Worm (Caenorhabditis elegans): ENCODE results near the gene F46G11.6.

Gene F46G11.6

DNA sequence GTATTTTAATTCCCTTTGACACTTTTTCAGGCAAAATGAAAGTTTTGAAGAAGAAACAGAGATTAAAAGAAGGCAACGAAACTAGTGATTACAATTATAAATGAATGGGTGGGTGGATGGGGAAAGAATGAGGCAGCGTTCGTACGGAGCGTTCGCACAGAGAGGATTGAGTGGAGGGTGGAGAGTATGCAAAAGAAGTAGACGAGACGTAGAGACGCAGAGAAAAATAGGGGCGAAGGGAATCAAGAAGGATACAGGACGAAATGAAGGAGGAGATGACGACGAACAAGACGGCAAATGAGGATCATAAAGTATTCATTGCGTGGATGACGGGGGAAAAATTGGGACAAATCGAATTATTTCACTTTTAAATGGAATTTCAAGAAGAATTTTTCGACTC lies 21.6 kb upstream of the F46G11.6 start (continued):
- TF ChIP-seq nfya-1 (tag; optimal IDR thresholded peaks at IDR 0.05) (peak; percentile 44), ceh-30 (tag; optimal IDR thresholded peaks at IDR 0.05) (no peak), ceh-48 (tag; optimal IDR thresholded peaks at IDR 0.05) (no peak), hlh-6 (tag; optimal IDR thresholded peaks at IDR 0.05) (peak; percentile 29), ceh-19 (GFP tag; optimal IDR thresholded peaks at IDR 0.05) (no peak), ets-4 (tag; optimal IDR thresholded peaks at IDR 0.05) (no peak), elt-4 (tag; optimal IDR thresholded peaks at IDR 0.05) (no peak), ztf-16 (tag; optimal IDR thresholded peaks at IDR 0.05) (no peak), pros-1 (tag; optimal IDR thresholded peaks at IDR 0.05) (no peak), ceh-14 (tag; optimal IDR thresholded peaks at IDR 0.05) (no peak), tbx-7 (tag; optimal IDR thresholded peaks at IDR 0.05) (no peak), T23F11.4 (GFP tag; optimal IDR thresholded peaks at IDR 0.05) (no peak), nhr-11 (tag; optimal IDR thresholded peaks at IDR 0.05) (no peak), sdc-2 (tag; optimal IDR thresholded peaks at IDR 0.05) (peak; percentile 43), ceh-6 (GFP tag; optimal IDR thresholded peaks at IDR 0.05) (no peak), K02D7.2 (tag; optimal IDR thresholded peaks at IDR 0.05) (no peak), unc-42 (tag; optimal IDR thresholded peaks at IDR 0.05) (peak; percentile 23), rnt-1 (tag; optimal IDR thresholded peaks at IDR 0.05) (no peak), dve-1 (tag; optimal IDR thresholded peaks at IDR 0.05) (no peak), syd-9 (tag; optimal IDR thresholded peaks at IDR 0.05) (no peak), tbx-2 (tag; optimal IDR thresholded peaks at IDR 0.05) (peak; percentile 42), ceh-9 (tag; optimal IDR thresholded peaks at IDR 0.05) (no peak), ceh-34 (tag; optimal IDR thresholded peaks at IDR 0.05) (no peak), zip-5 (tag; optimal IDR thresholded peaks at IDR 0.05) (no peak), fkh-6 (tag; optimal IDR thresholded peaks at IDR 0.05) (no peak), hlh-13 (GFP tag; optimal IDR thresholded peaks at IDR 0.05) (no peak), npax-4 (tag; optimal IDR thresholded peaks at IDR 0.05) (no peak), hlh-8 (tag; optimal IDR thresholded peaks at IDR 0.05) (no peak), ama-1 (optimal IDR thresholded peaks at IDR 0.05) (no peak), lin-11 (tag; optimal IDR thresholded peaks at IDR 0.05) (no peak), ceh-24 (tag; optimal IDR thresholded peaks at IDR 0.05) (no peak), pat-9 (tag; optimal IDR thresholded peaks at IDR 0.05) (no peak)

DNA sequence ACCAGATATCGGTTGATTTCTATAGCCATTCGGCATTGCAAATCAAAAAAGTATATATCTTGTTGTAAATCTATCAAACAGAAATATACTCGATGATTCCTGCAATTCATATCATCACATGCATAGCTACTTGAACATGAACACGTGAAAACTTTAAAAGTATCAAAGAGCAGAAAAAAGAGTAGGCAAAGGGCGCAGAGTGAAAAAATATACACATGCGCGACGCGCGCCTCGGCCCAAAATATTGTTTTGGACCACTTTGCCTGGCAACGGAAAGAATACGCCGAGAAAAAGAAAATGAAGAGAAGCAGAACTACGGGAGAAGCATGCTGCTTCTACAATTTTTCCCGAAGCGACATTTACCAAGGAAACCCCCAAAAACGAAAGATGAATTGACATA lies 15.6 kb upstream of the F46G11.6 start, which contains the start of gene C54H2.4:
Gene C54H2.4, minus strand, starts transcription at position 101 of the 400 bp plus-strand sequence.
- TF ChIP-seq lin-11 (tag; optimal IDR thresholded peaks at IDR 0.05) = no peak
- no peak for TF ChIP-seq unc-55 (GFP tag; optimal IDR thresholded peaks at IDR 0.05)
- no peak for TF ChIP-seq eyg-1 (tag; optimal IDR thresholded peaks at IDR 0.05)
- no peak for TF ChIP-seq tbx-7 (tag; optimal IDR thresholded peaks at IDR 0.05)
- no peak for TF ChIP-seq ets-4 (tag; optimal IDR thresholded peaks at IDR 0.05)
- TF ChIP-seq unc-3 (GFP tag; conservative IDR thresholded peaks at IDR 0.05) = no peak
- TF ChIP-seq unc-3 (tag; optimal IDR thresholded peaks at IDR 0.05) = no peak
- TF ChIP-seq mec-3 (tag; optimal IDR thresholded peaks at IDR 0.05; ENCODE audit: borderline replicate concordance) = no peak
- TF ChIP-seq ceh-48 (tag; optimal IDR thresholded peaks at IDR 0.05) = no peak
- TF ChIP-seq K02D7.2 (tag; optimal IDR thresholded peaks at IDR 0.05) = no peak
- no peak for TF ChIP-seq unc-86 (tag; optimal IDR thresholded peaks at IDR 0.05)
- no peak for TF ChIP-seq nhr-11 (tag; optimal IDR thresholded peaks at IDR 0.05)
- no peak for TF ChIP-seq elt-4 (tag; optimal IDR thresholded peaks at IDR 0.05)

DNA sequence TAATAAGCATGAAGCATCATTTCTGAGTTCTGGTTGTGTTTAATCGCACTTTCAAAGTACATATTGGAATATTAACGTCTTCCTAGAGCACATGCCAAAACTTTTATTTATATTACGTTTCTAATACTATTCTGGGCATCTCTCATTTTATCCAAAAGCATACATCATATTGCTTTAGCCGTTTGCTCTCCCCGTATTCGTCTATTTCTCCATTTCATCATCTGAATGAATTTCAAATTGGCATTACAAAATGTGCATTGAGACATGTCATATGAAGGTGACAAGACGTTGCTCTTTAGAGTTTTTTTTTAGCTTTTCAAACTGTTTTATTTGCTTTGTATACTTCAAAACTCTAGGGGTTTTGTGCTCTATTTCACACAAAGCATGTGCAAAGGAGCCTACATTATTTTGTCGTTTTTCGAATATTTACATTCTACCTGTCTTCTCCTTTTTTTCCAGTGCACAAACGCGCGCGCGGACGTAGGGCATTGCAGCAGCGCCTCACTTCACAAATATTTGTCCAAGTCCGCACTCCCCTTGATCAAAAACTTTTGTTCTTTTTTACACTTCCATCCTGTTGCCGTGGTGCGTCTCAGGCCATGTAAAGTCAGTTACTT lies 13.6 kb upstream of the F46G11.6 start:
- TF ChIP-seq elt-4 (tag; optimal IDR thresholded peaks at IDR 0.05) = no peak
- TF ChIP-seq ceh-6 (GFP tag; optimal IDR thresholded peaks at IDR 0.05) = no peak
- TF ChIP-seq ama-1 (optimal IDR thresholded peaks at IDR 0.05) = no peak
- TF ChIP-seq ceh-19 (GFP tag; optimal IDR thresholded peaks at IDR 0.05) = no peak
- no peak for TF ChIP-seq ceh-24 (tag; optimal IDR thresholded peaks at IDR 0.05)
- no peak for TF ChIP-seq ttx-3 (tag; optimal IDR thresholded peaks at IDR 0.05)
- TF ChIP-seq ceh-30 (tag; optimal IDR thresholded peaks at IDR 0.05) = no peak
- no peak for TF ChIP-seq lin-11 (tag; optimal IDR thresholded peaks at IDR 0.05)
- no peak for TF ChIP-seq ceh-34 (tag; optimal IDR thresholded peaks at IDR 0.05)
- no peak for TF ChIP-seq pax-1 (tag; optimal IDR thresholded peaks at IDR 0.05)
- TF ChIP-seq hlh-8 (tag; optimal IDR thresholded peaks at IDR 0.05) = no peak
- TF ChIP-seq fkh-10 (GFP tag; optimal IDR thresholded peaks at IDR 0.05) = no peak
